Fruit fly (Drosophila melanogaster): ENCODE results near the gene CG10177.

Gene CG10177

DNA sequence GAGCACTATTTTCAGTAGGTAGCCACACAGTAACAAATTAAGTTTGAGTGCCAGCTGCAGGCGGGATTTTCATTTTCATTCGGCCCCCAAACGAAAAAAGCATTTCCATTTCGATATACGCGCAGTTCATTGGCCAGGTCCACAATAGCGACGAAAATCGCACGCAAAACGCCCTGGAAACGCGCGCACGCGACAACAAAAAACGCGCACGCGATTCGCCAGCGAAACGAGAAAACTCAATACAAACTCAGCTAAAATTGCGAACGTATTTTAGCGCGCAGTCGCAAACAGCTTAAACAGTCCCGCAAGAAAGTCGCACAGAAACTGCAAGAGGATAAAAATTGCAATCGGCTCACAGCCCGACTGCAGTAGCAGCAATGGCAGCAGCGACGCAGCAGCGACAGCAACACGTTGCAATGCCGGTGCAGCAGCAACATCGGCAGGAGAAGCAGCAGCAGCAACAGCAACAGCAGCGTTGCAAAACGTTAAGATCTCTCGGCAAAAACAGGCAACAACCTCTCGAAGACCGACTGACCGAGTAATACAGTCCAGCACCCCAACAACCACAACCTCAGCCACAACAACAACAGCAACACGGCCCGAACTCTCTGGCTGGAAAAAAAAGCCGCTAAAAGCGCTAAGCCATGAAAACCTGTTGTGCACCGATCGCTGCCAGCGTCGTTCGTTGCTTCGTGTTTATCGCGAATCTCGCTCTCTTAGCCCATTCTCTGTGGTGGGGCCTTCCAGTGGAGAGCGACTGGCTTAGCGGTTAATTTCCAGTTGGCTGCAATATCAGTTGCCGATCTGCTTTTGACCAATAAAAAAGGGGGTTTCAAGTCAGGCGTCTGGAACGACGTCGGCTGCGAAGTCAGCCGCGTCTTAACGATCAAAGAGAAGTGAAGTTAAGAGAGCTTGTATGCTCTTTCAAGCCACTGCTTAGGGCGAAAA lies 49.1 kb downstream of the CG10177 start, which contains the start of gene CG4374 (continued):
- no peak for TF ChIP-seq br (GFP tag; optimal IDR thresholded peaks at IDR 0.05)
- TF ChIP-seq dmrt93B (GFP tag; optimal IDR thresholded peaks at IDR 0.05): no peak
- no peak for TF ChIP-seq tai (GFP tag; optimal IDR thresholded peaks at IDR 0.05)
- TF ChIP-seq pan (optimal IDR thresholded peaks at IDR 0.05): no peak

Data from whole organism, wandering third instar larva.